Worm (Caenorhabditis elegans) whole organism, L1 larva: ENCODE measurements around the gene htz-1.

Experiments
- C16A3.4 ChIP-seq: fragments of 150-350 bp; optimal IDR thresholded peaks from 2 replicates; lab custom pipeline; 2014; ENCODE audit warnings: missing biosample characterization, missing genetic modification characterization
- C34B4.2 ChIP-seq: sonication (generic microtip); optimal IDR thresholded peaks from 2 replicates; lab custom pipeline; 2017; ENCODE audit warnings: mild to moderate bottlenecking, missing genetic modification characterization, missing compliant biosample characterization
- Y116A8C.19 ChIP-seq: sonication (generic microtip); optimal IDR thresholded peaks from 2 replicates; lab custom pipeline; 2016; ENCODE audit warnings: missing compliant biosample characterization, missing genetic modification characterization, borderline replicate concordance
- aha-1 ChIP-seq: fragments of 150-350 bp; optimal IDR thresholded peaks from 2 replicates; lab custom pipeline; 2014; ENCODE audit warnings: missing biosample characterization, missing genetic modification characterization
- alr-1 ChIP-seq: fragments of 200-800 bp; sonication (Bioruptor generic); optimal IDR thresholded peaks from 2 replicates; lab custom pipeline; 2018; ENCODE audit warnings: borderline replicate concordance, mild to moderate bottlenecking, missing genetic modification characterization, missing compliant biosample characterization
- ama-1 ChIP-seq: fragments of 150-350 bp; optimal IDR thresholded peaks from 2 replicates; lab custom pipeline; 2014
- blmp-1 ChIP-seq: fragments of 150-350 bp; optimal IDR thresholded peaks from 2 replicates; lab custom pipeline; 2014; ENCODE audit warnings: missing biosample characterization, missing genetic modification characterization
- ceh-8 ChIP-seq: fragments of 200-800 bp; sonication (Bioruptor generic); optimal IDR thresholded peaks from 2 replicates; lab custom pipeline; 2018; ENCODE audit warnings: mild to moderate bottlenecking, missing genetic modification characterization, moderate library complexity, missing compliant biosample characterization
- ceh-82 ChIP-seq, 3 experiments: fragments of 150-350 bp in 1 of 3; sonication (generic microtip) in 2 of 3; optimal IDR thresholded peaks; 2 replicates each; lab custom pipeline; 2014 to 2017; ENCODE audit warnings: missing biosample characterization in 3 of 3, missing genetic modification characterization in 3 of 3
- ceh-88 ChIP-seq: fragments of 200-800 bp; sonication (Bioruptor generic); IDR thresholded peaks from 2 replicates; pipeline ENCODE4 v1.3.6; 2022; ENCODE audit warnings: missing genetic modification characterization, missing compliant biosample characterization
- ceh-90 ChIP-seq: sonication (generic microtip); optimal IDR thresholded peaks from 2 replicates; lab custom pipeline; 2016; ENCODE audit warnings: missing genetic modification characterization, missing compliant biosample characterization
- ces-1 ChIP-seq: fragments of 150-350 bp; optimal IDR thresholded peaks from 2 replicates; lab custom pipeline; 2014; ENCODE audit warnings: missing biosample characterization, missing genetic modification reagents, missing genetic modification characterization
- dpl-1 ChIP-seq, 3 experiments: fragments of 150-350 bp in 2 of 3; sonication (generic microtip) in 1 of 3; optimal IDR thresholded peaks; 2 replicates each; lab custom pipeline; 2014 to 2017; ENCODE audit warnings: missing biosample characterization in 3 of 3, missing genetic modification characterization in 3 of 3, missing genetic modification reagents in 3 of 3
- dsc-1 ChIP-seq: sonication (generic microtip); optimal IDR thresholded peaks from 2 replicates; lab custom pipeline; 2016; ENCODE audit warnings: mild to moderate bottlenecking, missing genetic modification characterization, missing compliant biosample characterization
- efl-1 ChIP-seq, 4 experiments: fragments of 150-350 bp; optimal IDR thresholded peaks in 3 of 4; peaks in 1 of 4; 1 replicate in 1 of 4; 2 replicates in 3 of 4; lab custom pipeline; 2014; ENCODE audit warnings: missing biosample characterization in 2 of 4, missing genetic modification characterization in 2 of 4, missing genetic modification reagents in 2 of 4
- efl-3 ChIP-seq: fragments of 200-800 bp; sonication (Bioruptor generic); optimal IDR thresholded peaks from 2 replicates; lab custom pipeline; 2018; ENCODE audit warnings: mild to moderate bottlenecking, missing genetic modification characterization, missing compliant biosample characterization
- egl-13 ChIP-seq: sonication (generic microtip); optimal IDR thresholded peaks from 2 replicates; lab custom pipeline; 2016; ENCODE audit warnings: missing genotype, missing genetic modification reagents, missing genetic modification characterization, missing compliant biosample characterization
- egl-27 ChIP-seq, 2 experiments: fragments of 150-350 bp in 1 of 2; sonication (generic microtip); optimal IDR thresholded peaks; 3 replicates each; lab custom pipeline; 2017 to 2018; ENCODE audit warnings: missing biosample characterization in 2 of 2, missing genetic modification characterization in 2 of 2, missing genetic modification reagents in 2 of 2
- elt-2 ChIP-seq: sonication (generic microtip); optimal IDR thresholded peaks from 2 replicates; lab custom pipeline; 2016; ENCODE audit warnings: missing genetic modification characterization, mild to moderate bottlenecking, inconsistent platforms, missing compliant biosample characterization, missing genetic modification reagents
- elt-3 ChIP-seq, 6 experiments: fragments of 150-350 bp in 1 of 6; sonication (generic microtip); optimal IDR thresholded peaks; 2 replicates each; lab custom pipeline; 2017 to 2018; ENCODE audit warnings: missing biosample characterization in 6 of 6, missing genetic modification characterization in 6 of 6, inconsistent platforms in 1 of 6
- fkh-10 ChIP-seq: sonication (generic microtip); optimal IDR thresholded peaks from 2 replicates; lab custom pipeline; 2017; ENCODE audit warnings: missing biosample characterization, missing genetic modification reagents, missing genetic modification characterization
- fkh-8 ChIP-seq: sonication (generic microtip); optimal IDR thresholded peaks from 2 replicates; lab custom pipeline; 2016; ENCODE audit warnings: mild to moderate bottlenecking, missing genetic modification characterization, missing compliant biosample characterization
- grh-1 ChIP-seq: fragments of 200-800 bp; sonication (Bioruptor generic); IDR thresholded peaks from 2 replicates; pipeline ENCODE4 v1.3.6; 2022; ENCODE audit warnings: missing genetic modification reagents, missing genetic modification characterization, missing compliant biosample characterization
- hlh-17 ChIP-seq: fragments of 200-800 bp; sonication (Bioruptor generic); optimal IDR thresholded peaks from 2 replicates; lab custom pipeline; 2018; ENCODE audit warnings: missing genetic modification characterization, mild to moderate bottlenecking, missing compliant biosample characterization, moderate library complexity, borderline replicate concordance
- hlh-4 ChIP-seq: sonication (generic microtip); optimal IDR thresholded peaks from 2 replicates; lab custom pipeline; 2016; ENCODE audit warnings: mild to moderate bottlenecking, missing genetic modification characterization, missing compliant biosample characterization
- hpl-2 ChIP-seq: fragments of 150-350 bp; optimal IDR thresholded peaks from 2 replicates; lab custom pipeline; 2014; ENCODE audit warnings: missing biosample characterization, missing genetic modification reagents, missing genetic modification characterization
- irx-1 ChIP-seq: sonication (generic microtip); optimal IDR thresholded peaks from 2 replicates; lab custom pipeline; 2016; ENCODE audit warnings: missing genetic modification characterization, missing compliant biosample characterization
- lin-13 ChIP-seq: fragments of 150-350 bp; optimal IDR thresholded peaks from 2 replicates; lab custom pipeline; 2014; ENCODE audit warnings: missing biosample characterization, missing genetic modification reagents, missing genetic modification characterization
- lir-3 ChIP-seq: sonication (generic microtip); optimal IDR thresholded peaks from 2 replicates; lab custom pipeline; 2016; ENCODE audit warnings: mild to moderate bottlenecking, missing genetic modification characterization, moderate library complexity, missing compliant biosample characterization; ENCODE audit not compliant: poor library complexity
- lsy-2 ChIP-seq, 2 experiments: fragments of 150-350 bp; optimal IDR thresholded peaks; 2 replicates each; lab custom pipeline; 2014; ENCODE audit warnings: missing biosample characterization in 2 of 2, missing genetic modification characterization in 2 of 2
- mdl-1 ChIP-seq, 2 experiments: fragments of 150-350 bp; optimal IDR thresholded peaks; 2 replicates each; lab custom pipeline; 2014 to 2017; ENCODE audit warnings: missing biosample characterization in 2 of 2, missing genetic modification characterization in 2 of 2, inconsistent platforms in 1 of 2
- mef-2 ChIP-seq: fragments of 150-350 bp; optimal IDR thresholded peaks from 2 replicates; lab custom pipeline; 2014; ENCODE audit warnings: missing biosample characterization, missing genetic modification characterization
- nhr-11 ChIP-seq: fragments of 150-350 bp; optimal IDR thresholded peaks from 2 replicates; lab custom pipeline; 2014; ENCODE audit warnings: missing biosample characterization, missing genetic modification characterization
- nhr-19 ChIP-seq: fragments of 200-800 bp; sonication (Bioruptor generic); conservative IDR thresholded peaks from 2 replicates; pipeline ENCODE4 v1.3.6; 2022; ENCODE audit warnings: missing genetic modification characterization, missing compliant biosample characterization
- nhr-28 ChIP-seq: fragments of 150-350 bp; optimal IDR thresholded peaks from 2 replicates; lab custom pipeline; 2014; ENCODE audit warnings: missing biosample characterization, missing genetic modification characterization
- nhr-90 ChIP-seq: sonication (generic microtip); optimal IDR thresholded peaks from 2 replicates; lab custom pipeline; 2016; ENCODE audit warnings: mild to moderate bottlenecking, missing genetic modification characterization, missing compliant biosample characterization; ENCODE audit not compliant: poor library complexity
- pag-3 ChIP-seq: sonication (generic microtip); optimal IDR thresholded peaks from 2 replicates; lab custom pipeline; 2017; ENCODE audit warnings: missing genetic modification characterization, mild to moderate bottlenecking, missing compliant biosample characterization, antibody characterized with exemption, borderline replicate concordance; ENCODE audit not compliant: insufficient read depth
- pax-3 ChIP-seq: fragments of 200-800 bp; sonication (Bioruptor generic); optimal IDR thresholded peaks from 2 replicates; lab custom pipeline; 2018; ENCODE audit warnings: mild to moderate bottlenecking, missing genetic modification characterization, moderate library complexity, missing compliant biosample characterization
- pqm-1 ChIP-seq: sonication (generic microtip); optimal IDR thresholded peaks from 3 replicates; lab custom pipeline; 2017; ENCODE audit warnings: missing biosample characterization, missing genetic modification characterization
- skn-1 ChIP-seq: fragments of 150-350 bp; optimal IDR thresholded peaks from 2 replicates; lab custom pipeline; 2014; ENCODE audit warnings: missing biosample characterization, missing genetic modification characterization
- snu-23 ChIP-seq: sonication (generic microtip); optimal IDR thresholded peaks from 2 replicates; lab custom pipeline; 2016; ENCODE audit warnings: missing genetic modification characterization, missing compliant biosample characterization
- sup-37 ChIP-seq: fragments of 200-800 bp; sonication (Bioruptor generic); optimal IDR thresholded peaks from 2 replicates; lab custom pipeline; 2018; ENCODE audit warnings: mild to moderate bottlenecking, missing genetic modification characterization, missing compliant biosample characterization
- tlp-1 ChIP-seq: fragments of 150-350 bp; optimal IDR thresholded peaks from 2 replicates; lab custom pipeline; 2014; ENCODE audit warnings: missing biosample characterization, missing genetic modification characterization
- unc-130 ChIP-seq: fragments of 150-350 bp; optimal IDR thresholded peaks from 2 replicates; lab custom pipeline; 2017; ENCODE audit warnings: missing biosample characterization, missing genetic modification characterization, inconsistent platforms
- unc-98 ChIP-seq: fragments of 200-800 bp; sonication (Bioruptor generic); IDR thresholded peaks from 2 replicates; pipeline ENCODE4 v1.3.6; 2022; ENCODE audit warnings: missing genetic modification characterization, missing compliant biosample characterization
- vab-15 ChIP-seq: sonication (generic microtip); optimal IDR thresholded peaks from 2 replicates; lab custom pipeline; 2017; ENCODE audit warnings: missing genotype, mild to moderate bottlenecking, missing genetic modification characterization, missing compliant biosample characterization
- zip-4 ChIP-seq: fragments of 200-800 bp; sonication (Bioruptor generic); optimal IDR thresholded peaks from 2 replicates; lab custom pipeline; 2018; ENCODE audit warnings: mild to moderate bottlenecking, missing genetic modification characterization, moderate library complexity, missing compliant biosample characterization
- ztf-11 ChIP-seq, 2 experiments: sonication (generic microtip); optimal IDR thresholded peaks; 2 replicates each; lab custom pipeline; 2016 to 2017; ENCODE audit warnings: missing genetic modification characterization in 2 of 2, missing biosample characterization in 1 of 2, missing compliant biosample characterization in 1 of 2
- ztf-4 ChIP-seq: fragments of 150-350 bp; optimal IDR thresholded peaks from 2 replicates; lab custom pipeline; 2014; ENCODE audit warnings: missing biosample characterization, missing genetic modification characterization

The htz-1 gene

DNA sequence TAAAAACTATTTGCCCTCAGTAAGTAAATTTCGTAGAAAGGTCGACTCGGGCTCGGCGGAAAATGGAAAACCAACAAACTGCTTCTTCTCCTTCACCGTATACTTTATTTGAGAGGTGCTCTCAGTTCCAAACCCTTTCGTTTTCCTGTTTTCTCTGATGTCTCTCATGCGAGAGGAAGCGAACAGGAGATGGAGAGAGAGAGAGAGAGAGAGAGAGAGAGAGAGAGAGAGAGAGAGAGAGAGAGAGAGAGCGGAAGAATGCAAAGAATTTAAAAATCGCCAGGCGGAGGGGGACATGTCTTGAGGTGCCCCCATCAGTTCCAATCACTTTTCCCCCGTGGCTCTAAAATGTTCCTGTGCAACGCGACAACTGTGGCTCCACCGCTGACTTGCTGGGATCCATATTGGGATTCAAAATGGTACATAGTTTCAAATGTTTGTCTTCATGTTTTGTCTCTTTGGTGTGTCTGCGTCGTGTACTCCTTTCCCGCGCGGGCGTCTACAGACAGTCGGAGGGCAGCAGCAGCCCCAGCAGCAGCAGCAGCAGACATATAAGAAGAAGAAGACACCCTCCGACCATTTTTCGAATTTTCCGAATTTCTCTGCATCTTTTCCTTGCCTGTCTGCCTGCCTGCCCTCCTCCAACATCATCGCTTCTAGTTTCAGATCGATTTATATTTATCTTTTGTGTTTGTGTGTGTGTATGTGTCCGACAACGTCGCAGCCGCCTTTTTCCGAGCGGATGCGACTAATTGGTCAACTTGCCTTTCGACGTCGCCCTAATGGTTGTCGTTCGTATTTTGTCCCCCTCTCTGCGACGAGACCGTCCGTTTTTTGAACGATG lies 8.5 kb downstream of the htz-1 start, which contains the start of gene R08C7.11 (continued):
- TF ChIP-seq ceh-88 (no peak), nhr-19 (GFP tag; lab: Robert Waterston, UW) (peak; percentile 46; the same call in 1 of the 2 replicates), ztf-4 (tag; lab: Kevin White, UChicago) (no peak), tlp-1 (tag; lab: Kevin White, UChicago) (no peak), aha-1 (tag; lab: Kevin White, UChicago) (no peak), C34B4.2 (tag; lab: Kevin White, UChicago) (no peak), efl-1 (optimal IDR thresholded peaks at IDR 0.05; lab: Kevin White, UChicago) (peak; percentile 55), efl-1 (GFP tag; optimal IDR thresholded peaks at IDR 0.05 in 1 of 2; lab: Kevin White, UChicago) (peak in 1 of 2 experiments; percentile 86), pax-3 (tag; lab: Kevin White, UChicago) (no peak), vab-15 (no peak), nhr-28 (tag; lab: Kevin White, UChicago) (no peak), C16A3.4 (tag; lab: Kevin White, UChicago) (no peak), egl-13 (no peak), pag-3 (tag; lab: Kevin White, UChicago) (no peak), dsc-1 (tag; lab: Kevin White, UChicago) (no peak), ama-1 (lab: Kevin White, UChicago) (no peak), mdl-1 (tag; optimal IDR thresholded peaks at IDR 0.05; lab: Kevin White, UChicago) (no peak), nhr-90 (no peak), ztf-11 (tag; optimal IDR thresholded peaks at IDR 0.05; lab: Kevin White, UChicago) (no peak), fkh-8 (tag; lab: Kevin White, UChicago) (no peak), lsy-2 (tag; optimal IDR thresholded peaks at IDR 0.05; lab: Kevin White, UChicago) (peak; percentile 27 to 30), hpl-2 (no peak), nhr-11 (tag; lab: Kevin White, UChicago) (no peak), irx-1 (tag; lab: Kevin White, UChicago) (no peak), grh-1 (GFP tag; lab: Robert Waterston, UW) (no peak), skn-1 (tag; lab: Kevin White, UChicago) (peak; percentile 5), dpl-1 (GFP tag; optimal IDR thresholded peaks at IDR 0.05; lab: Kevin White, UChicago) (peak; percentile 2 to 16 (median 14)), hlh-17 (GFP tag; lab: Kevin White, UChicago) (no peak), lir-3 (tag; lab: Kevin White, UChicago) (no peak), snu-23 (peak; percentile 39), fkh-10 (GFP tag; lab: Kevin White, UChicago) (no peak), hlh-4 (tag; lab: Kevin White, UChicago) (no peak), Y116A8C.19 (tag; lab: Kevin White, UChicago) (no peak), elt-2 (tag; lab: Kevin White, UChicago) (no peak), unc-130 (tag; lab: Kevin White, UChicago) (peak; percentile 38), efl-3 (no peak), blmp-1 (tag; lab: Kevin White, UChicago) (peak; percentile 77), ceh-8 (GFP tag; lab: Kevin White, UChicago) (no peak), lin-13 (GFP tag; lab: Kevin White, UChicago) (no peak), ceh-82 (tag; optimal IDR thresholded peaks at IDR 0.05; lab: Kevin White, UChicago) (peak in 1 of 3 experiments; percentile 15), ceh-90 (tag; lab: Kevin White, UChicago) (no peak), zip-4 (GFP tag; lab: Kevin White, UChicago) (no peak), mef-2 (tag; lab: Kevin White, UChicago) (no peak), alr-1 (tag; lab: Kevin White, UChicago) (no peak), pqm-1 (tag; lab: Kevin White, UChicago) (no peak), egl-27 (tag; optimal IDR thresholded peaks at IDR 0.05; lab: Kevin White, UChicago) (no peak), elt-3 (tag; optimal IDR thresholded peaks at IDR 0.05; lab: Kevin White, UChicago) (peak in 2 of 6 experiments; percentile 5 to 66), sup-37 (GFP tag; lab: Kevin White, UChicago) (peak; percentile 34), ces-1 (GFP tag; lab: Kevin White, UChicago) (no peak), unc-98 (GFP tag; lab: Robert Waterston, UW) (no peak)
